Worm (Caenorhabditis elegans) whole organism, L4 larva: ENCODE measurements around the gene K06A9.2.

Source experiments
- T20F7.1 ChIP-seq: fragments of 200-800 bp; sonication (Bioruptor generic); optimal IDR thresholded peaks from 2 replicates; lab custom pipeline; 2018; ENCODE audit warnings: mild to moderate bottlenecking, missing genetic modification characterization, missing compliant biosample characterization
- ZK546.5 ChIP-seq, 2 experiments: sonication (generic microtip); optimal IDR thresholded peaks; 2 replicates each; lab custom pipeline; 2017; ENCODE audit warnings: missing biosample characterization in 2 of 2, missing genetic modification characterization in 2 of 2
- ceh-62 ChIP-seq: sonication (generic microtip); optimal IDR thresholded peaks from 2 replicates; lab custom pipeline; 2017; ENCODE audit warnings: missing biosample characterization, missing genetic modification characterization
- ces-1 ChIP-seq: fragments of 150-350 bp; sonication (generic microtip); optimal IDR thresholded peaks from 4 replicates; lab custom pipeline; 2014; ENCODE audit warnings: missing biosample characterization, missing genetic modification reagents, missing genetic modification characterization
- cey-2 ChIP-seq: sonication (generic microtip); optimal IDR thresholded peaks from 3 replicates; lab custom pipeline; 2017; ENCODE audit warnings: missing genetic modification characterization, mild to moderate bottlenecking, missing compliant biosample characterization, antibody characterized with exemption, borderline replicate concordance; ENCODE audit not compliant: insufficient read depth
- fos-1 ChIP-seq: fragments of 150-350 bp; optimal IDR thresholded peaks from 2 replicates; lab custom pipeline; 2014; ENCODE audit warnings: missing biosample characterization, missing genetic modification characterization
- lin-13 ChIP-seq: fragments of 150-350 bp; optimal IDR thresholded peaks from 2 replicates; lab custom pipeline; 2014; ENCODE audit warnings: missing biosample characterization, missing genetic modification reagents, missing genetic modification characterization
- mxl-2 ChIP-seq: fragments of 200-800 bp; sonication (Bioruptor generic); conservative IDR thresholded peaks from 2 replicates; pipeline ENCODE4 v1.3.6; 2022; ENCODE audit warnings: missing genetic modification reagents, missing genetic modification characterization, missing compliant biosample characterization
- set-16 ChIP-seq: fragments of 200-800 bp; sonication (Bioruptor generic); IDR thresholded peaks from 2 replicates; pipeline ENCODE4 v1.3.6; 2022; ENCODE audit warnings: missing genetic modification reagents, missing genetic modification characterization, missing compliant biosample characterization
- tra-1 ChIP-seq: fragments of 200-800 bp; sonication (Bioruptor generic); IDR thresholded peaks from 2 replicates; pipeline ENCODE4 v1.3.6; 2022; ENCODE audit warnings: missing genetic modification reagents, missing genetic modification characterization, missing compliant biosample characterization
- zag-1 ChIP-seq: fragments of 150-350 bp; optimal IDR thresholded peaks from 2 replicates; lab custom pipeline; 2014; ENCODE audit warnings: missing biosample characterization, missing genetic modification characterization

DNA sequence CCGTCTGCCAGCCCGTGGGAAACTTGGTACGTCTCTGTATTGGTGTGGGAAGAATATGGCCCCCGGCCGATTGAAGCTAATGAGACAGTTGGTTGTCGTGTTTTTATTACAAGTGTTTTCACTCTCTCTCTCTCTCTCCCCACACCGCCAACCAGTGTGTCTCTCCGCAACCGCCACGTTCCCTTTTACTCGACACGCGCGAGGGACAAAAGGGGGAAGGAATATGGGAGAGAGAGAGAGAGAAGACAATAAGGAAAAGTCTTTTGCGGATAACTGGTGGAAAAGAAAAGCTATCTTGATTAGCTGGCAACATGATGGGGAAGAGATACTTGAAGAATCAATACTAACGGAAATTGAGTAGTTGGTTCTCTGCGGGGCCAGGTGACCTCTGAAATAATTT is 42.5 kb downstream of the K06A9.2 start:
- TF ChIP-seq ces-1 (GFP tag; lab: Kevin White, UChicago) (no peak), ceh-62 (tag; lab: Kevin White, UChicago) (no peak), mxl-2 (GFP tag; lab: Robert Waterston, UW) (no peak), set-16 (GFP tag; lab: Robert Waterston, UW) (no peak), tra-1 (GFP tag; lab: Robert Waterston, UW) (no peak), T20F7.1 (GFP tag; lab: Kevin White, UChicago) (no peak), cey-2 (tag; lab: Kevin White, UChicago) (no peak), ZK546.5 (tag; optimal IDR thresholded peaks at IDR 0.05; lab: Kevin White, UChicago) (no peak), zag-1 (tag; lab: Kevin White, UChicago) (no peak), fos-1 (no peak), lin-13 (no peak)
